Worm (Caenorhabditis elegans) whole organism, L1 larva: Measurements from ENCODE around the gene pat-12.

Experiments
- ceh-63 ChIP-seq: fragments of 200-800 bp; sonication (Bioruptor generic); optimal IDR thresholded peaks from 2 replicates; lab custom pipeline; 2018; ENCODE audit warnings: mild to moderate bottlenecking, missing genetic modification characterization, missing compliant biosample characterization
- dpl-1 ChIP-seq, 3 experiments: fragments of 150-350 bp in 2 of 3; sonication (generic microtip) in 1 of 3; optimal IDR thresholded peaks; 2 replicates each; lab custom pipeline; 2014 to 2017; ENCODE audit warnings: missing biosample characterization in 3 of 3, missing genetic modification characterization in 3 of 3, missing genetic modification reagents in 3 of 3
- lin-13 ChIP-seq: fragments of 150-350 bp; optimal IDR thresholded peaks from 2 replicates; lab custom pipeline; 2014; ENCODE audit warnings: missing biosample characterization, missing genetic modification reagents, missing genetic modification characterization
- nhr-19 ChIP-seq: fragments of 200-800 bp; sonication (Bioruptor generic); conservative IDR thresholded peaks from 2 replicates; pipeline ENCODE4 v1.3.6; 2022; ENCODE audit warnings: missing genetic modification characterization, missing compliant biosample characterization
- pag-3 ChIP-seq: sonication (generic microtip); optimal IDR thresholded peaks from 2 replicates; lab custom pipeline; 2017; ENCODE audit warnings: missing genetic modification characterization, mild to moderate bottlenecking, missing compliant biosample characterization, antibody characterized with exemption, borderline replicate concordance; ENCODE audit not compliant: insufficient read depth

- no peak for TF ChIP-seq dpl-1 (GFP tag; optimal IDR thresholded peaks at IDR 0.05; lab: Kevin White, UChicago)
- TF ChIP-seq pag-3 (tag; lab: Kevin White, UChicago), result no peak
- no peak for TF ChIP-seq nhr-19 (GFP tag; lab: Robert Waterston, UW)
- TF ChIP-seq lin-13, result no peak
- no peak for TF ChIP-seq ceh-63 (GFP tag; lab: Kevin White, UChicago)
Measured at ce11 chrIII:683318-683717, 68.9 kb downstream of the pat-12 start, which contains the start of gene W02B3.4.
